Worm (Caenorhabditis elegans): ENCODE measurements around the gene atf-8.

DNA sequence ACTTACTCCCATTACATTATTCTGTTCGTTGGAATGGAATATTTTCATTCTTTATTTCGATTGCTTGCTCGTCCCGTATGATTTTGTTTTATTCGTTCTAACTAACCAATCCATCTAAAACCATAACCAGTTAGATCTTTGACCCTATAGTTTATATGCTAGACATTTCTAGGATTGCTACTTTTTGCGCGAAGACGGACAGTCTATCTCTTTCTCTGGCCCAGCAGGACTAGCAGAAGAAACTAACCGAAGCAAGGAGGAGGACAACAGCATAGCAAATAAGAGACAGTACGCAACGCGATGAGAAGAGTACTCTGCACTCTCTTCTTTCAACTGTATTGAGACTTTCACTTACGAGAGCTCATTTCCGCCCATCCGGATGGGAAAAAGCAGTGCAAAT, 32.8 kb downstream of the atf-8 start:
- TF ChIP-seq tra-4 (tag; optimal IDR thresholded peaks at IDR 0.05) = no peak
- no peak for TF ChIP-seq F13C5.2 (tag; optimal IDR thresholded peaks at IDR 0.05)
- no peak for TF ChIP-seq tbx-11 (GFP tag; IDR thresholded peaks at IDR 0.05)
- no peak for TF ChIP-seq hmg-4 (GFP tag; optimal IDR thresholded peaks at IDR 0.05)
- TF ChIP-seq ets-7 (tag; optimal IDR thresholded peaks at IDR 0.05) = no peak
- no peak for TF ChIP-seq ama-1 (optimal IDR thresholded peaks at IDR 0.05)
- TF ChIP-seq ceh-36 (tag; optimal IDR thresholded peaks at IDR 0.05) = no peak
- no peak for TF ChIP-seq hnd-1 (tag; optimal IDR thresholded peaks at IDR 0.05)
- TF ChIP-seq ceh-13 (GFP tag; optimal IDR thresholded peaks at IDR 0.05) = no peak
- no peak for TF ChIP-seq pes-1 (GFP tag; IDR thresholded peaks at IDR 0.05)
- no peak for TF ChIP-seq flt-1 (GFP tag; IDR thresholded peaks at IDR 0.05)
- TF ChIP-seq aly-1 (tag; optimal IDR thresholded peaks at IDR 0.05) = no peak
- no peak for TF ChIP-seq scrt-1 (GFP tag; IDR thresholded peaks at IDR 0.05)
